Fruit fly (Drosophila melanogaster): Measurements from ENCODE around the gene CG14024.

The CG14024 gene

dm6 chr2L:5292977-5293513 is 21.6 kb downstream of the CG14024 start:
- TF ChIP-seq CG13204 (GFP tag; optimal IDR thresholded peaks at IDR 0.05) (peak; percentile 92), CG8301 (tag; optimal IDR thresholded peaks at IDR 0.05) (peak; percentile 94), CG15710 (tag; optimal IDR thresholded peaks at IDR 0.05) (peak; percentile 98), CG4496 (GFP tag; IDR thresholded peaks at IDR 0.05) (peak; percentile 94), gl (tag; optimal IDR thresholded peaks at IDR 0.05) (peak; percentile 97), CG10348 (GFP tag; IDR thresholded peaks at IDR 0.05) (0 out of 2 replicates have a peak, but pooled peaks have one; percentile 35), rn (GFP tag; IDR thresholded peaks at IDR 0.05) (peak; percentile 77), CG9948 (tag; optimal IDR thresholded peaks at IDR 0.05) (peak; percentile 97), CG12605 (GFP tag; IDR thresholded peaks at IDR 0.05) (peak; percentile 93), Ets98B (GFP tag; IDR thresholded peaks at IDR 0.05) (peak; percentile 88), CG17806 (tag; optimal IDR thresholded peaks at IDR 0.05) (peak; percentile 97), CG32121 (GFP tag; IDR thresholded peaks at IDR 0.05) (peak; percentile 87), CG14655 (GFP tag; optimal IDR thresholded peaks at IDR 0.05) (peak; percentile 91), CG8159 (tag; optimal IDR thresholded peaks at IDR 0.05) (peak; percentile 98), EcR (GFP tag; optimal IDR thresholded peaks at IDR 0.05) (peak; percentile 100), Pif1A (GFP tag; optimal IDR thresholded peaks at IDR 0.05) (peak; percentile 96), Snoo (tag; optimal IDR thresholded peaks at IDR 0.05) (peak; percentile 93), CG34367 (tag; optimal IDR thresholded peaks at IDR 0.05) (peak; percentile 96), Pif1B (GFP tag; optimal IDR thresholded peaks at IDR 0.05) (peak; percentile 93), fd96Ca (GFP tag; IDR thresholded peaks at IDR 0.05) (no peak; the same call in none of the 3 replicates), D1 (tag; optimal IDR thresholded peaks at IDR 0.05) (peak; percentile 91)

dm6 chr2L:5292643-5292963 is 22.1 kb downstream of the CG14024 start:
- TF ChIP-seq CG13204 (GFP tag; optimal IDR thresholded peaks at IDR 0.05) = peak; percentile 53
- TF ChIP-seq CG17806 (tag; optimal IDR thresholded peaks at IDR 0.05) = peak; percentile 98
- TF ChIP-seq rn (GFP tag; IDR thresholded peaks at IDR 0.05) = peak; percentile 59
- TF ChIP-seq CG8159 (tag; optimal IDR thresholded peaks at IDR 0.05) = peak; percentile 98
- peak; percentile 45; the same call in 1 of the 2 replicates for TF ChIP-seq CG32121 (GFP tag; IDR thresholded peaks at IDR 0.05)
- TF ChIP-seq CG10348 (GFP tag; IDR thresholded peaks at IDR 0.05) = 0 out of 2 replicates have a peak, but pooled peaks have one; percentile 23
- TF ChIP-seq Pif1B (GFP tag; optimal IDR thresholded peaks at IDR 0.05) = peak; percentile 90
- peak; percentile 73; the same call in 2 of the 3 replicates for TF ChIP-seq fd96Ca (GFP tag; IDR thresholded peaks at IDR 0.05)
- TF ChIP-seq D1 (tag; optimal IDR thresholded peaks at IDR 0.05) = peak; percentile 92
- peak; percentile 87 for TF ChIP-seq Snoo (tag; optimal IDR thresholded peaks at IDR 0.05)
- peak; percentile 84 for TF ChIP-seq CG14655 (GFP tag; optimal IDR thresholded peaks at IDR 0.05)
- TF ChIP-seq CG34367 (tag; optimal IDR thresholded peaks at IDR 0.05) = peak; percentile 96
- TF ChIP-seq CG4496 (GFP tag; IDR thresholded peaks at IDR 0.05) = peak; percentile 83
- TF ChIP-seq CG9948 (tag; optimal IDR thresholded peaks at IDR 0.05) = peak; percentile 98
- TF ChIP-seq Ets98B (GFP tag; IDR thresholded peaks at IDR 0.05) = peak; percentile 69
- peak; percentile 99 for TF ChIP-seq CG15710 (tag; optimal IDR thresholded peaks at IDR 0.05)
- no peak for TF ChIP-seq EcR (GFP tag; optimal IDR thresholded peaks at IDR 0.05)
- TF ChIP-seq CG8301 (tag; optimal IDR thresholded peaks at IDR 0.05) = peak; percentile 80
- peak; percentile 90 for TF ChIP-seq Pif1A (GFP tag; optimal IDR thresholded peaks at IDR 0.05)
- TF ChIP-seq CG12605 (GFP tag; IDR thresholded peaks at IDR 0.05) = peak; percentile 78
- peak; percentile 89 for TF ChIP-seq gl (tag; optimal IDR thresholded peaks at IDR 0.05)

dm6 chr2L:5291869-5292642 is 22.6 kb downstream of the CG14024 start:
- TF ChIP-seq CG4496 (GFP tag; IDR thresholded peaks at IDR 0.05) = no peak
- peak; percentile 35 for TF ChIP-seq CG34367 (tag; optimal IDR thresholded peaks at IDR 0.05)
- no peak for TF ChIP-seq CG8159 (tag; optimal IDR thresholded peaks at IDR 0.05)
- TF ChIP-seq gl (tag; optimal IDR thresholded peaks at IDR 0.05) = peak; percentile 62
- peak; percentile 22 for TF ChIP-seq CG15710 (tag; optimal IDR thresholded peaks at IDR 0.05)
- no peak for TF ChIP-seq rn (GFP tag; IDR thresholded peaks at IDR 0.05)
- peak; percentile 6; the same call in 1 of the 3 replicates for TF ChIP-seq fd96Ca (GFP tag; IDR thresholded peaks at IDR 0.05)
- TF ChIP-seq D1 (tag; optimal IDR thresholded peaks at IDR 0.05) = no peak
- TF ChIP-seq CG14655 (GFP tag; optimal IDR thresholded peaks at IDR 0.05) = no peak
- TF ChIP-seq Pif1B (GFP tag; optimal IDR thresholded peaks at IDR 0.05) = no peak
- TF ChIP-seq CG32121 (GFP tag; IDR thresholded peaks at IDR 0.05) = no peak
- peak; percentile 44 for TF ChIP-seq CG13204 (GFP tag; optimal IDR thresholded peaks at IDR 0.05)
- TF ChIP-seq EcR (GFP tag; optimal IDR thresholded peaks at IDR 0.05) = peak; percentile 99
- no peak for TF ChIP-seq CG8301 (tag; optimal IDR thresholded peaks at IDR 0.05)
- no peak for TF ChIP-seq CG10348 (GFP tag; IDR thresholded peaks at IDR 0.05)
- TF ChIP-seq CG12605 (GFP tag; IDR thresholded peaks at IDR 0.05) = peak; percentile 52; the same call in 1 of the 2 replicates
- no peak for TF ChIP-seq Ets98B (GFP tag; IDR thresholded peaks at IDR 0.05)
- TF ChIP-seq Pif1A (GFP tag; optimal IDR thresholded peaks at IDR 0.05) = no peak
- peak; percentile 14 for TF ChIP-seq CG17806 (tag; optimal IDR thresholded peaks at IDR 0.05)
- no peak for TF ChIP-seq Snoo (tag; optimal IDR thresholded peaks at IDR 0.05)
- TF ChIP-seq CG9948 (tag; optimal IDR thresholded peaks at IDR 0.05) = no peak

dm6 chr2L:5291195-5291594 is 23.5 kb downstream of the CG14024 start:
- TF ChIP-seq EcR (GFP tag; optimal IDR thresholded peaks at IDR 0.05) (peak; percentile 79), Ets98B (GFP tag; IDR thresholded peaks at IDR 0.05) (no peak), Pif1A (GFP tag; optimal IDR thresholded peaks at IDR 0.05) (no peak)

dm6 chr2L:5290530-5290929 is 24.2 kb downstream of the CG14024 start:
- TF ChIP-seq CG17806 (tag; optimal IDR thresholded peaks at IDR 0.05) (peak; percentile 50), CG8301 (tag; optimal IDR thresholded peaks at IDR 0.05) (no peak), CG14655 (GFP tag; optimal IDR thresholded peaks at IDR 0.05) (no peak), CG4496 (GFP tag; IDR thresholded peaks at IDR 0.05) (no peak), EcR (GFP tag; optimal IDR thresholded peaks at IDR 0.05) (no peak), CG8159 (tag; optimal IDR thresholded peaks at IDR 0.05) (peak; percentile 44), rn (GFP tag; IDR thresholded peaks at IDR 0.05) (no peak), CG34367 (tag; optimal IDR thresholded peaks at IDR 0.05) (peak; percentile 9), CG9948 (tag; optimal IDR thresholded peaks at IDR 0.05) (peak; percentile 25)

All from whole organism, pupa.